Worm (Caenorhabditis elegans): ENCODE results near the gene sec-5.

sec-5 gene

ce11 chrII:9144366-9144765 lies 32.6 kb downstream of the sec-5 start:
- TF ChIP-seq nhr-6 (tag; optimal IDR thresholded peaks at IDR 0.05) = no peak
- no peak for TF ChIP-seq alr-1 (tag; optimal IDR thresholded peaks at IDR 0.05)
- no peak for TF ChIP-seq sma-9 (GFP tag; optimal IDR thresholded peaks at IDR 0.05)
- TF ChIP-seq sma-9 (tag; optimal IDR thresholded peaks at IDR 0.05) = no peak
- no peak for TF ChIP-seq nhr-77 (tag; optimal IDR thresholded peaks at IDR 0.05)
- TF ChIP-seq lsy-2 (tag; optimal IDR thresholded peaks at IDR 0.05) = no peak
- TF ChIP-seq lin-11 (tag; optimal IDR thresholded peaks at IDR 0.05) = no peak
- no peak for TF ChIP-seq lin-13 (GFP tag; optimal IDR thresholded peaks at IDR 0.05)
- TF ChIP-seq nhr-129 (tag; optimal IDR thresholded peaks at IDR 0.05) = no peak
- no peak for TF ChIP-seq R02D3.7 (tag; optimal IDR thresholded peaks at IDR 0.05)
- no peak for TF ChIP-seq elt-3 (tag; optimal IDR thresholded peaks at IDR 0.05)

- TF ChIP-seq R02D3.7 (tag; optimal IDR thresholded peaks at IDR 0.05) (no peak), ceh-82 (tag; optimal IDR thresholded peaks at IDR 0.05) (no peak), alr-1 (tag; optimal IDR thresholded peaks at IDR 0.05) (no peak), C34F6.9 (tag; optimal IDR thresholded peaks at IDR 0.05) (no peak), lin-11 (tag; optimal IDR thresholded peaks at IDR 0.05) (no peak), nhr-129 (tag; optimal IDR thresholded peaks at IDR 0.05) (no peak), lsy-2 (tag; optimal IDR thresholded peaks at IDR 0.05) (no peak), egl-27 (tag; optimal IDR thresholded peaks at IDR 0.05) (no peak), lin-39 (tag; optimal IDR thresholded peaks at IDR 0.05) (no peak), mdl-1 (tag; optimal IDR thresholded peaks at IDR 0.05) (no peak)
Observed at ce11 chrII:9143795-9144194, 33.2 kb downstream of the sec-5 start.

- TF ChIP-seq ceh-16 (tag; optimal IDR thresholded peaks at IDR 0.05) = no peak
- no peak for TF ChIP-seq lin-13 (GFP tag; optimal IDR thresholded peaks at IDR 0.05)
- no peak for TF ChIP-seq crh-2 (tag; optimal IDR thresholded peaks at IDR 0.05)
- no peak for TF ChIP-seq nhr-237 (tag; optimal IDR thresholded peaks at IDR 0.05)
- TF ChIP-seq sma-9 (GFP tag; optimal IDR thresholded peaks at IDR 0.05) = no peak
- TF ChIP-seq sma-9 (tag; optimal IDR thresholded peaks at IDR 0.05) = no peak
- TF ChIP-seq ztf-4 (tag; optimal IDR thresholded peaks at IDR 0.05) = no peak
- TF ChIP-seq lsy-2 (tag; optimal IDR thresholded peaks at IDR 0.05) = no peak
- no peak for TF ChIP-seq unc-39 (tag; optimal IDR thresholded peaks at IDR 0.05)
- no peak for TF ChIP-seq zag-1 (tag; optimal IDR thresholded peaks at IDR 0.05)
- no peak for TF ChIP-seq snpc-4 (tag; optimal IDR thresholded peaks at IDR 0.05)
- no peak for TF ChIP-seq unc-55 (GFP tag; optimal IDR thresholded peaks at IDR 0.05)
- no peak for TF ChIP-seq blmp-1 (tag; optimal IDR thresholded peaks at IDR 0.05; ENCODE audit: insufficient read depth)
Observed at ce11 chrII:9141110-9141509, 35.8 kb downstream of the sec-5 start.

ce11 chrII:9139172-9139700 lies 37.7 kb downstream of the sec-5 start, which contains the start of gene Y9C2UA.1:
Y9C2UA.1 (plus strand) TSS chrII:9139650.
- TF ChIP-seq elt-3 (tag; optimal IDR thresholded peaks at IDR 0.05) = no peak
- no peak for TF ChIP-seq nhr-77 (tag; optimal IDR thresholded peaks at IDR 0.05)
- no peak for TF ChIP-seq C34F6.9 (tag; optimal IDR thresholded peaks at IDR 0.05)
- TF ChIP-seq F13H6.1 (tag; optimal IDR thresholded peaks at IDR 0.05) = no peak

- TF ChIP-seq snpc-4 (tag; optimal IDR thresholded peaks at IDR 0.05) = no peak
- no peak for TF ChIP-seq sem-4 (tag; optimal IDR thresholded peaks at IDR 0.05)
- TF ChIP-seq unc-39 (tag; optimal IDR thresholded peaks at IDR 0.05) = no peak
- TF ChIP-seq Y55F3AM.14 (GFP tag; optimal IDR thresholded peaks at IDR 0.05) = no peak
Observed at ce11 chrII:9137803-9138202, 39.1 kb downstream of the sec-5 start, which contains the start of gene C16D2.3. C16D2.3 (plus strand) TSS chrII:9138103.

ce11 chrII:9135878-9136277 lies 41.1 kb downstream of the sec-5 start, which contains the start of gene nlp-78:
nlp-78 (plus strand) TSS chrII:9136178.
- TF ChIP-seq unc-39 (tag; optimal IDR thresholded peaks at IDR 0.05) (no peak), R02D3.7 (tag; optimal IDR thresholded peaks at IDR 0.05) (no peak)

- TF ChIP-seq sem-4 (tag; optimal IDR thresholded peaks at IDR 0.05) (no peak), snpc-4 (tag; optimal IDR thresholded peaks at IDR 0.05) (no peak), ama-1 (optimal IDR thresholded peaks at IDR 0.05) (no peak), ztf-11 (tag; optimal IDR thresholded peaks at IDR 0.05) (no peak), R02D3.7 (tag; optimal IDR thresholded peaks at IDR 0.05) (no peak), nhr-11 (tag; optimal IDR thresholded peaks at IDR 0.05) (no peak), lsy-2 (tag; optimal IDR thresholded peaks at IDR 0.05) (no peak)
Observed at ce11 chrII:9132338-9132737, 44.6 kb downstream of the sec-5 start.

Data from whole organism, L2 larva.